Fruit fly (Drosophila melanogaster) whole organism, embryonic: ENCODE measurements around the gene Charon.

ENCODE experiments used
- ATbp ChIP-seq: fragments of 200-800 bp; sonication (Bioruptor generic); optimal IDR thresholded peaks from 2 replicates; lab custom pipeline; 2017; ENCODE audit warnings: missing biosample characterization, mild to moderate bottlenecking, missing genetic modification characterization, missing genetic modification reagents
- Antp ChIP-seq: fragments of 200-800 bp; sonication (Bioruptor generic); optimal IDR thresholded peaks from 3 replicates; lab custom pipeline; 2016; ENCODE audit warnings: missing biosample characterization, missing genetic modification characterization
- Asciz ChIP-seq: fragments of 200-800 bp; sonication (Bioruptor generic); optimal IDR thresholded peaks from 2 replicates; lab custom pipeline; 2017; ENCODE audit warnings: missing biosample characterization, mild to moderate bottlenecking, missing genetic modification characterization, missing genetic modification reagents
- Atf6 ChIP-seq: fragments of 200-800 bp; sonication (Bioruptor generic); IDR thresholded peaks from 2 replicates; pipeline ENCODE4 v1.3.6; 2022; ENCODE audit warnings: missing biosample characterization, missing genetic modification characterization
- Blimp-1 ChIP-seq: fragments of 200-800 bp; sonication (Bioruptor generic); optimal IDR thresholded peaks from 3 replicates; lab custom pipeline; 2018; ENCODE audit warnings: missing biosample characterization, missing genetic modification characterization, mild to moderate bottlenecking, moderate library complexity, missing genetic modification reagents
- C15 ChIP-seq: fragments of 200-800 bp; sonication (Bioruptor generic); IDR thresholded peaks from 3 replicates; pipeline ENCODE4 v1.3.6; 2022; ENCODE audit warnings: missing biosample characterization, missing genetic modification characterization
- CG10979 ChIP-seq: fragments of 200-800 bp; sonication (Bioruptor generic); optimal IDR thresholded peaks from 2 replicates; lab custom pipeline; 2018; ENCODE audit warnings: missing biosample characterization, mild to moderate bottlenecking, missing genetic modification characterization, moderate library complexity
- CG12104 ChIP-seq: fragments of 200-800 bp; sonication (Bioruptor generic); optimal IDR thresholded peaks from 3 replicates; lab custom pipeline; 2016; ENCODE audit warnings: missing biosample characterization, missing genetic modification characterization
- CG15601 ChIP-seq: fragments of 200-800 bp; sonication (Bioruptor generic); optimal IDR thresholded peaks from 3 replicates; lab custom pipeline; 2019; ENCODE audit warnings: missing biosample characterization, mild to moderate bottlenecking, missing genetic modification characterization, moderate library complexity
- CG1603 ChIP-seq: fragments of 200-800 bp; sonication (Bioruptor generic); optimal IDR thresholded peaks from 2 replicates; lab custom pipeline; 2019; ENCODE audit warnings: missing biosample characterization, mild to moderate bottlenecking, missing genetic modification characterization, moderate library complexity
- CG17359 ChIP-seq: fragments of 200-800 bp; sonication (Bioruptor generic); optimal IDR thresholded peaks from 3 replicates; lab custom pipeline; 2018; ENCODE audit warnings: missing biosample characterization, mild to moderate bottlenecking, missing genetic modification characterization, moderate library complexity
- CG18599 ChIP-seq: fragments of 200-800 bp; sonication (Bioruptor generic); optimal IDR thresholded peaks from 3 replicates; lab custom pipeline; 2017; ENCODE audit warnings: missing biosample characterization, missing genetic modification characterization, mild to moderate bottlenecking, moderate library complexity, missing genetic modification reagents
- CG30403 ChIP-seq: fragments of 200-800 bp; sonication (Bioruptor generic); optimal IDR thresholded peaks from 3 replicates; lab custom pipeline; 2016; ENCODE audit warnings: missing biosample characterization, missing genetic modification characterization
- CG4424 ChIP-seq: fragments of 200-800 bp; sonication (Bioruptor generic); optimal IDR thresholded peaks from 3 replicates; lab custom pipeline; 2016; ENCODE audit warnings: missing biosample characterization, missing genetic modification characterization
- CG7839 ChIP-seq: fragments of 200-800 bp; sonication (Bioruptor generic); optimal IDR thresholded peaks from 3 replicates; lab custom pipeline; 2018; ENCODE audit warnings: missing biosample characterization, mild to moderate bottlenecking, missing genetic modification characterization, moderate library complexity
- E2f2 ChIP-seq: fragments of 200-800 bp; sonication (Bioruptor generic); IDR thresholded peaks from 2 replicates; pipeline ENCODE4 v1.3.6; 2022; ENCODE audit warnings: missing biosample characterization, missing genetic modification characterization
- Ets65A ChIP-seq: fragments of 200-800 bp; sonication (Bioruptor generic); peaks from one replicate; lab custom pipeline; 2016; ENCODE audit warnings: missing biosample characterization, missing genetic modification characterization
- Gsc ChIP-seq: fragments of 200-800 bp; sonication (Bioruptor generic); IDR thresholded peaks from 2 replicates; pipeline ENCODE4 v1.3.6; 2022; ENCODE audit warnings: missing biosample characterization, missing genetic modification characterization
- Gug ChIP-seq: fragments of 200-800 bp; sonication (Bioruptor generic); IDR thresholded peaks from 4 replicates; pipeline ENCODE4 v1.3.6; 2022; ENCODE audit warnings: missing biosample characterization, missing genetic modification characterization
- HLH4C ChIP-seq: fragments of 200-800 bp; sonication (Bioruptor generic); IDR thresholded peaks from 3 replicates; pipeline ENCODE4 v1.3.6; 2022; ENCODE audit warnings: missing biosample characterization, missing genetic modification characterization; ENCODE audit not compliant: partially characterized antibody
- Hr3 ChIP-seq: fragments of 200-800 bp; sonication (Bioruptor generic); optimal IDR thresholded peaks from 3 replicates; lab custom pipeline; 2016; ENCODE audit warnings: missing biosample characterization, missing genetic modification characterization
- Hr39 ChIP-seq: fragments of >200 bp; optimal IDR thresholded peaks from 2 replicates; lab custom pipeline; 2017
- NC2β ChIP-seq: fragments of 200-800 bp; sonication (Bioruptor generic); optimal IDR thresholded peaks from 2 replicates; lab custom pipeline; 2016; ENCODE audit warnings: missing biosample characterization, missing genetic modification characterization
- Nf-YC ChIP-seq: fragments of 200-800 bp; optimal IDR thresholded peaks from 3 replicates; lab custom pipeline; 2019; ENCODE audit warnings: missing biosample characterization, mild to moderate bottlenecking, missing genetic modification characterization, moderate library complexity
- Opbp ChIP-seq: fragments of 200-800 bp; sonication (Bioruptor generic); IDR thresholded peaks from 3 replicates; pipeline ENCODE4 v1.3.6; 2022; ENCODE audit warnings: missing biosample characterization, missing genetic modification characterization; ENCODE audit not compliant: partially characterized antibody
- PHDP ChIP-seq: fragments of 200-800 bp; sonication (Bioruptor generic); optimal IDR thresholded peaks from 3 replicates; lab custom pipeline; 2018; ENCODE audit warnings: missing biosample characterization, mild to moderate bottlenecking, missing genetic modification characterization, moderate library complexity
- Rfx ChIP-seq: fragments of 200-800 bp; sonication (Bioruptor generic); IDR thresholded peaks from 2 replicates; pipeline ENCODE4 v1.3.6; 2022; ENCODE audit warnings: missing biosample characterization, missing genetic modification characterization
- Sox102F ChIP-seq: fragments of 200-800 bp; sonication (Bioruptor generic); optimal IDR thresholded peaks from 2 replicates; lab custom pipeline; 2018; ENCODE audit warnings: missing biosample characterization, mild to moderate bottlenecking, missing genetic modification characterization, moderate library complexity
- Sry-β ChIP-seq: fragments of 200-800 bp; sonication (Bioruptor generic); optimal IDR thresholded peaks from 2 replicates; lab custom pipeline; 2018; ENCODE audit warnings: missing biosample characterization, mild to moderate bottlenecking, missing genetic modification characterization, moderate library complexity
- Xbp1 ChIP-seq: fragments of 200-800 bp; sonication (Bioruptor generic); optimal IDR thresholded peaks from 3 replicates; lab custom pipeline; 2016; ENCODE audit warnings: missing biosample characterization, mild to moderate bottlenecking, missing genetic modification characterization
- Xrp1 ChIP-seq: fragments of 200-800 bp; sonication (Bioruptor generic); IDR thresholded peaks from 2 replicates; pipeline ENCODE4 v1.3.6; 2022; ENCODE audit warnings: missing biosample characterization, missing genetic modification characterization
- bsh ChIP-seq, 2 experiments: fragments of 200-800 bp; sonication (Bioruptor generic); optimal IDR thresholded peaks; 2 replicates each; lab custom pipeline; 2017 to 2018; ENCODE audit warnings: mild to moderate bottlenecking in 2 of 2, missing biosample characterization in 2 of 2, missing genetic modification characterization in 2 of 2, moderate library complexity in 1 of 2
- emc ChIP-seq: fragments of 200-800 bp; sonication (Bioruptor generic); optimal IDR thresholded peaks from 2 replicates; lab custom pipeline; 2016; ENCODE audit warnings: missing biosample characterization, missing genetic modification characterization
- eve ChIP-seq, 2 experiments: fragments of >200 bp; optimal IDR thresholded peaks; 2 replicates each; lab custom pipeline; 2017; ENCODE audit warnings: missing biosample characterization in 2 of 2, missing genetic modification characterization in 2 of 2
- fru ChIP-seq: fragments of >200 bp; optimal IDR thresholded peaks from 2 replicates; lab custom pipeline; 2017
- grau ChIP-seq: fragments of 200-800 bp; optimal IDR thresholded peaks from 3 replicates; lab custom pipeline; 2019; ENCODE audit warnings: missing biosample characterization, mild to moderate bottlenecking, missing genetic modification characterization, moderate library complexity
- hth ChIP-seq: fragments of >200 bp; optimal IDR thresholded peaks from 2 replicates; lab custom pipeline; 2017; ENCODE audit warnings: inconsistent platforms
- ind ChIP-seq: fragments of 200-800 bp; sonication (Bioruptor generic); optimal IDR thresholded peaks from 3 replicates; lab custom pipeline; 2016; ENCODE audit warnings: missing biosample characterization, missing genetic modification characterization
- ken ChIP-seq: fragments of 200-800 bp; sonication (Bioruptor generic); IDR thresholded peaks from 3 replicates; pipeline ENCODE4 v1.3.6; 2022; ENCODE audit warnings: missing biosample characterization, missing genetic modification characterization
- lab ChIP-seq: fragments of 200-800 bp; sonication (Bioruptor generic); optimal IDR thresholded peaks from 3 replicates; lab custom pipeline; 2017; ENCODE audit warnings: missing biosample characterization, missing genetic modification characterization, mild to moderate bottlenecking, moderate library complexity, missing genetic modification reagents
- prd ChIP-seq, 3 experiments: fragments of >200 bp in 2 of 3; fragments of 200-800 bp in 1 of 3; sonication (Bioruptor generic) in 1 of 3; optimal IDR thresholded peaks in 2 of 3; IDR thresholded peaks in 1 of 3; 2 replicates in 2 of 3; 3 replicates in 1 of 3; pipeline versions ENCODE4 v1.3.6 to Lab custom; 2017 to 2022; ENCODE audit warnings: missing biosample characterization in 1 of 3, missing genetic modification characterization in 1 of 3
- row ChIP-seq: fragments of 200-800 bp; sonication (Bioruptor generic); IDR thresholded peaks from 3 replicates; pipeline ENCODE4 v1.3.6; 2022; ENCODE audit warnings: missing biosample characterization, missing genetic modification characterization
- sens ChIP-seq: fragments of 200-800 bp; sonication (Bioruptor generic); peaks from one replicate; lab custom pipeline; 2016; ENCODE audit warnings: missing biosample characterization, missing genetic modification characterization
- slbo ChIP-seq: fragments of 200-800 bp; sonication (Bioruptor generic); IDR thresholded peaks from 2 replicates; pipeline ENCODE4 v1.3.6; 2022; ENCODE audit warnings: missing biosample characterization, missing genetic modification characterization
- stwl ChIP-seq: fragments of 200-800 bp; sonication (Bioruptor generic); optimal IDR thresholded peaks from 3 replicates; lab custom pipeline; 2018; ENCODE audit warnings: missing biosample characterization, mild to moderate bottlenecking, missing genetic modification characterization, moderate library complexity
- tgo ChIP-seq: fragments of 200-800 bp; sonication (Bioruptor generic); IDR thresholded peaks from 3 replicates; pipeline ENCODE4 v1.3.6; 2022; ENCODE audit warnings: missing biosample characterization, missing genetic modification characterization
- unpg ChIP-seq: fragments of 200-800 bp; sonication (Bioruptor generic); optimal IDR thresholded peaks from 3 replicates; lab custom pipeline; 2018; ENCODE audit warnings: missing biosample characterization, mild to moderate bottlenecking, missing genetic modification characterization, moderate library complexity
- vvl ChIP-seq: fragments of 200-800 bp; sonication (Bioruptor generic); IDR thresholded peaks from 2 replicates; pipeline ENCODE4 v1.3.6; 2022; ENCODE audit warnings: missing biosample characterization, missing genetic modification characterization
- zen ChIP-seq: fragments of 200-800 bp; sonication (Bioruptor generic); optimal IDR thresholded peaks from 3 replicates; lab custom pipeline; 2018; ENCODE audit warnings: missing biosample characterization, mild to moderate bottlenecking, missing genetic modification characterization, moderate library complexity

The Charon gene

dm6 chr2L:1214465-1214864 lies 41.9 kb upstream of the Charon start (continued):
- TF ChIP-seq Opbp (GFP tag; lab: Robert Waterston, UW) (no peak), CG12104 (GFP tag; lab: Kevin White, UChicago) (no peak), CG15601 (tag; lab: Kevin White, UChicago) (no peak), CG17359 (peak; percentile 41)

dm6 chr2L:1213587-1213986 lies 41.0 kb upstream of the Charon start:
- TF ChIP-seq grau, result peak; percentile 16
- TF ChIP-seq zen (tag; lab: Kevin White, UChicago), result no peak
- no peak for TF ChIP-seq Gug (GFP tag; lab: Robert Waterston, UW)
- no peak for TF ChIP-seq fru (lab: Kevin White, UChicago)
- no peak for TF ChIP-seq HLH4C
- TF ChIP-seq ken (GFP tag; lab: Robert Waterston, UW), result peak; percentile 30; the same call in 1 of the 3 replicates
- peak; percentile 8 for TF ChIP-seq CG30403 (GFP tag; lab: Kevin White, UChicago)
- no peak for TF ChIP-seq tgo (GFP tag; lab: Robert Waterston, UW)
- TF ChIP-seq lab (GFP tag; lab: Kevin White, UChicago), result peak; percentile 2
- TF ChIP-seq CG10979, result peak; percentile 26
- TF ChIP-seq unpg (GFP tag; lab: Kevin White, UChicago), result peak; percentile 13
- peak; percentile 5 for TF ChIP-seq Hr3 (GFP tag; lab: Kevin White, UChicago)
- TF ChIP-seq ind (GFP tag; lab: Kevin White, UChicago), result peak; percentile 33
- no peak for TF ChIP-seq Rfx
- TF ChIP-seq eve (GFP tag; optimal IDR thresholded peaks at IDR 0.05; lab: Kevin White, UChicago), result peak in 1 of 2 experiments; percentile 56
- TF ChIP-seq row (GFP tag; lab: Robert Waterston, UW), result peak; percentile 35; the same call in 1 of the 3 replicates
- peak; percentile 44 for TF ChIP-seq ATbp (GFP tag; lab: Kevin White, UChicago)
- TF ChIP-seq C15 (GFP tag; lab: Robert Waterston, UW), result 0 out of 3 replicates have a peak, but pooled peaks have one; percentile 12
- peak; percentile 15 for TF ChIP-seq Nf-YC (tag; lab: Kevin White, UChicago)
- TF ChIP-seq CG4424 (GFP tag; lab: Kevin White, UChicago), result peak; percentile 16
- TF ChIP-seq Gsc (GFP tag; lab: Robert Waterston, UW), result no peak
- no peak for TF ChIP-seq Sry-β
- no peak for TF ChIP-seq emc
- TF ChIP-seq sens (GFP tag; lab: Kevin White, UChicago), result peak; percentile 47
- peak; percentile 19 for TF ChIP-seq PHDP (tag; lab: Kevin White, UChicago)
- TF ChIP-seq Blimp-1 (GFP tag; lab: Kevin White, UChicago), result peak; percentile 30
- TF ChIP-seq Ets65A (GFP tag; lab: Kevin White, UChicago), result peak; percentile 84
- no peak for TF ChIP-seq stwl (tag; lab: Kevin White, UChicago)
- TF ChIP-seq hth, result no peak
- peak; percentile 52 for TF ChIP-seq Sox102F (GFP tag; lab: Kevin White, UChicago)
- TF ChIP-seq Xrp1 (GFP tag; lab: Robert Waterston, UW), result 0 out of 2 replicates have a peak, but pooled peaks have one; percentile 15
- TF ChIP-seq CG18599 (GFP tag; lab: Kevin White, UChicago), result peak; percentile 33
- TF ChIP-seq Asciz (GFP tag; lab: Kevin White, UChicago), result peak; percentile 5
- peak; percentile 38 for TF ChIP-seq CG17359
- no peak for TF ChIP-seq NC2β (GFP tag; lab: Kevin White, UChicago)
- TF ChIP-seq CG7839 (tag; lab: Kevin White, UChicago), result peak; percentile 30
- TF ChIP-seq prd (optimal IDR thresholded peaks at IDR 0.05; lab: Kevin White, UChicago), result no peak
- TF ChIP-seq prd (GFP tag; IDR thresholded peaks at IDR 0.05; lab: Robert Waterston, UW), result 0 out of 3 replicates have a peak, but pooled peaks have one; percentile 38
- 0 out of 2 replicates have a peak, but pooled peaks have one; percentile 8 for TF ChIP-seq E2f2 (GFP tag; lab: Robert Waterston, UW)
- no peak for TF ChIP-seq Hr39 (lab: Kevin White, UChicago)
- TF ChIP-seq vvl (GFP tag; lab: Robert Waterston, UW), result no peak
- TF ChIP-seq Atf6, result no peak
- TF ChIP-seq Xbp1 (GFP tag; lab: Kevin White, UChicago), result peak; percentile 40
- TF ChIP-seq CG1603 (tag; lab: Kevin White, UChicago), result peak; percentile 43
- TF ChIP-seq bsh (GFP tag; optimal IDR thresholded peaks at IDR 0.05; lab: Kevin White, UChicago), result peak in 1 of 2 experiments; percentile 46
- TF ChIP-seq slbo, result no peak
- peak; percentile 24 for TF ChIP-seq Antp (GFP tag; lab: Kevin White, UChicago)
